Fruit fly (Drosophila melanogaster): Measurements from ENCODE around the gene Cog8.

Gene Cog8

DNA sequence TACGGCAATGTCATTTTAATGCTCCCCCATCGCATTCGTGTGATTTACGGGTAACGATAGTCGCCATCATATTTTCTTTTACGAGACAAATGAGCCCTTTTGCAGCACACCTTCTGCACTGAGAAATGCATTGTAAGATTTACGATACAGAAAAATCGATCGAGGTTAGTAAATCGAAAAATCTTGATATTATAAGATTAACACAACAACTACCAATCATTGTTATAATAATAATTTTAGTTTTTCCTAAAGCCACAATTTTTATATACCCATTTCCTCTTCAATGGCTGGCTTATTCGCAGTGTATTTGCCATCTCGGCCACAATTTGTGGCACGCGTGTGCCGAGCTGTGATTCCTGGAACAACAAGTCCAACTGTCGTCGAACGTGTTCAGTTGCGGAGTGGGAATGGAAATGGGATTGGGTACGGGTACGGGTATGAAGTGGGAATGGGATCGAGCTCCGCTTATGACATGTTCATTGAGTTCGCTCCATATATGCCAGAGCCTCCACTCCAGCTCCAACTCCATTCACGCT, 26.7 kb downstream of the Cog8 start (continued):
- TF ChIP-seq zen2 (GFP tag; IDR thresholded peaks at IDR 0.05; ENCODE audit: partially characterized antibody) (no peak), org-1 (GFP tag; optimal IDR thresholded peaks at IDR 0.05) (no peak), repo (GFP tag; optimal IDR thresholded peaks at IDR 0.05) (no peak), CG33557 (GFP tag; optimal IDR thresholded peaks at IDR 0.05) (no peak), HmgD (GFP tag; optimal IDR thresholded peaks at IDR 0.05) (no peak), HmgZ (tag; optimal IDR thresholded peaks at IDR 0.05) (no peak), unpg (GFP tag; optimal IDR thresholded peaks at IDR 0.05) (no peak), CG12942 (GFP tag; optimal IDR thresholded peaks at IDR 0.05) (no peak), Stat92E (GFP tag; optimal IDR thresholded peaks at IDR 0.05) (peak in 1 of 3 experiments; percentile 81), fd102C (GFP tag; optimal IDR thresholded peaks at IDR 0.05) (no peak), Lim3 (GFP tag; IDR thresholded peaks at IDR 0.05) (no peak), Camta (GFP tag; optimal IDR thresholded peaks at IDR 0.05) (no peak), toy (GFP tag; IDR thresholded peaks at IDR 0.05) (no peak), Max (GFP tag; optimal IDR thresholded peaks at IDR 0.05) (no peak), CG8765 (GFP tag; IDR thresholded peaks at IDR 0.05) (no peak; the same call in 1 of the 2 replicates), CG2116 (GFP tag; optimal IDR thresholded peaks at IDR 0.05) (no peak), CG12155 (GFP tag; optimal IDR thresholded peaks at IDR 0.05) (no peak), shn (GFP tag; optimal IDR thresholded peaks at IDR 0.05) (no peak), CG7271 (tag; optimal IDR thresholded peaks at IDR 0.05) (no peak), MBD-R2 (GFP tag; IDR thresholded peaks at IDR 0.05) (no peak), lilli (GFP tag; optimal IDR thresholded peaks at IDR 0.05) (no peak), CG7839 (tag; optimal IDR thresholded peaks at IDR 0.05) (peak; percentile 15), CG34224 (GFP tag; IDR thresholded peaks at IDR 0.05; ENCODE audit: partially characterized antibody) (no peak), CG16779 (GFP tag; IDR thresholded peaks at IDR 0.05) (no peak), CG13424 (tag; optimal IDR thresholded peaks at IDR 0.05) (no peak), jumu (GFP tag; optimal IDR thresholded peaks at IDR 0.05) (no peak), NC2β (GFP tag; optimal IDR thresholded peaks at IDR 0.05) (no peak), al (GFP tag; IDR thresholded peaks at IDR 0.05) (no peak), CG15696 (tag; optimal IDR thresholded peaks at IDR 0.05) (no peak), CG8944 (GFP tag; optimal IDR thresholded peaks at IDR 0.05) (no peak), Dll (GFP tag; IDR thresholded peaks at IDR 0.05; ENCODE audit: partially characterized antibody) (no peak), CrebB (tag; optimal IDR thresholded peaks at IDR 0.05) (no peak), CG4730 (GFP tag; IDR thresholded peaks at IDR 0.05) (no peak), tgo (GFP tag; IDR thresholded peaks at IDR 0.05) (no peak), CG30020 (tag; optimal IDR thresholded peaks at IDR 0.05) (no peak), amos (GFP tag; IDR thresholded peaks at IDR 0.05; ENCODE audit: partially characterized antibody) (no peak), CG33213 (GFP tag; optimal IDR thresholded peaks at IDR 0.05) (no peak), CG18011 (GFP tag; optimal IDR thresholded peaks at IDR 0.05) (no peak), cad (GFP tag; optimal IDR thresholded peaks at IDR 0.05) (no peak), CG3726 (GFP tag; IDR thresholded peaks at IDR 0.05) (no peak), CG10366 (GFP tag; IDR thresholded peaks at IDR 0.05) (no peak), CG10431 (GFP tag; optimal IDR thresholded peaks at IDR 0.05) (no peak), Atf-2 (GFP tag; optimal IDR thresholded peaks at IDR 0.05) (no peak), hbn (GFP tag; IDR thresholded peaks at IDR 0.05; ENCODE audit: partially characterized antibody) (no peak), Sox100B (GFP tag; optimal IDR thresholded peaks at IDR 0.05) (no peak), Doc2 (GFP tag; IDR thresholded peaks at IDR 0.05) (no peak), lola (GFP tag; optimal IDR thresholded peaks at IDR 0.05) (peak in 1 of 3 experiments; percentile 39), tup (GFP tag; optimal IDR thresholded peaks at IDR 0.05) (no peak), sisA (GFP tag; IDR thresholded peaks at IDR 0.05) (no peak), Sry-δ (GFP tag; optimal IDR thresholded peaks at IDR 0.05) (no peak), exex (tag; optimal IDR thresholded peaks at IDR 0.05) (no peak)
